Worm (Caenorhabditis elegans): Measurements from ENCODE around the gene Y116A8B.4.

The Y116A8B.4 gene

DNA sequence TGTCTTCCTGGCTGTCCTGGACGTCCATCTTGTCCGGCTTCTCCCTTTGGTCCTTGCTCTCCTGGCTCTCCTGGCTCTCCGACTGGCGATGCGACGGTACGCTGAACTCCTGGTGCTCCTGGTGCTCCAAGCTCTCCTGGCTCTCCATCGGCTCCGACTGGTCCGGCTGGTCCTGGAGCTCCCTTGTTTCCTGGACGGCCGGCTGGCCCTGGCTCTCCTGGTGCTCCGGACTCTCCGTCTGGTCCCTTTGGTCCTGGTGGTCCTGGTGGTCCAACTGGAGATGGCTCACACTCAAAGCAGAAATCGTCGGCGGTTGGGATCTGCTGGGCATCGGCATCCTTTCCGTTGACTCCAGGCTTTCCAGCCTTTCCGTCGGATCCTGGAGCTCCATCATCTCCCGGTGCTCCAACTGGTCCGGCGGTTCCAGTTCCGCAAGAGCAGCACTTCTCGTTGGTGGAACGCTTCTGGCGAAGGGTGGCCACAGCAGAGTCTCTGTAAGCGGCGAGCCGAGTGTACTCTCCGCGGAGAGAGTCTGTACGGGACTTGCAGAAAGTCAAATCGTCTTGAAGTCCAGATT is 40.5 kb upstream of the Y116A8B.4 start:
- TF ChIP-seq hmg-1.2 (GFP tag; IDR thresholded peaks at IDR 0.05) (no peak), zfh-2 (GFP tag; conservative IDR thresholded peaks at IDR 0.05) (peak; percentile 91), nhr-80 (tag; optimal IDR thresholded peaks at IDR 0.05) (no peak), fkh-3 (tag; optimal IDR thresholded peaks at IDR 0.05) (no peak), egrh-3 (GFP tag; IDR thresholded peaks at IDR 0.05) (peak; percentile 96), nhr-179 (tag; optimal IDR thresholded peaks at IDR 0.05) (peak; percentile 39)

DNA sequence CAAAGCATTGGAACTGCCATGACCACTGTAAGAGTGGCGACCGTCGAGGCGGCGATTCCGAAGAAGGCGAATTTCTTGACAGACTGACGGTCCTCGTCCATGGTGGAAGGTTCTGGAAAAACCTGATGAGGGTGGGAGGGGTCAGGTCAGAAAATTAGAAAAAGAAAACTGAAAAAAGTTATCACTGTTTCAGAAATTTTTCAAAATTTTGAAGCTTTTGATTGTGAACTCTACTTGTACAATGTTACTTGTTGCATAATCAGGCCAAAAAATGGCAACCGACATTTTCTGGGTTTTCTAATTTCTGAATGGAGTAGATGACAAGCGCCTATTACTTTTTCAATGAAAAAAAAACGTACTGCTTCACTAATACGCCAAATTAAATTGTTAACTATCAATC is 39.9 kb upstream of the Y116A8B.4 start, which contains the start of gene col-138:
Gene col-138 (minus strand): TSS at position 101 of the 400 bp plus-strand sequence.
- TF ChIP-seq madf-8 (GFP tag; conservative IDR thresholded peaks at IDR 0.05) (no peak), dox-1 (GFP tag; IDR thresholded peaks at IDR 0.05) (no peak), dpff-1 (tag; optimal IDR thresholded peaks at IDR 0.05) (no peak), bed-2 (GFP tag; IDR thresholded peaks at IDR 0.05) (no peak), rcor-1 (GFP tag; IDR thresholded peaks at IDR 0.05) (no peak), fkh-3 (tag; optimal IDR thresholded peaks at IDR 0.05) (no peak), F49E8.2 (tag; optimal IDR thresholded peaks at IDR 0.05; ENCODE audit: insufficient read depth) (no peak), let-607 (tag; optimal IDR thresholded peaks at IDR 0.05) (no peak), lin-26 (GFP tag; IDR thresholded peaks at IDR 0.05) (no peak), F22D6.2 (tag; optimal IDR thresholded peaks at IDR 0.05) (no peak), ets-4 (GFP tag; optimal IDR thresholded peaks at IDR 0.05) (no peak), snpc-4 (GFP tag; optimal IDR thresholded peaks at IDR 0.05) (no peak), snpc-4 (tag; optimal IDR thresholded peaks at IDR 0.05) (no peak), ztf-22 (GFP tag; optimal IDR thresholded peaks at IDR 0.05) (no peak), madf-6 (GFP tag; IDR thresholded peaks at IDR 0.05) (no peak), him-1 (tag; optimal IDR thresholded peaks at IDR 0.05) (no peak), athp-1 (tag; optimal IDR thresholded peaks at IDR 0.05) (no peak), F37B4.10 (GFP tag; IDR thresholded peaks at IDR 0.05) (no peak), sdz-38 (tag; optimal IDR thresholded peaks at IDR 0.05) (no peak), Y56A3A.18 (GFP tag; IDR thresholded peaks at IDR 0.05) (no peak), attf-3 (GFP tag; conservative IDR thresholded peaks at IDR 0.05) (no peak)

DNA sequence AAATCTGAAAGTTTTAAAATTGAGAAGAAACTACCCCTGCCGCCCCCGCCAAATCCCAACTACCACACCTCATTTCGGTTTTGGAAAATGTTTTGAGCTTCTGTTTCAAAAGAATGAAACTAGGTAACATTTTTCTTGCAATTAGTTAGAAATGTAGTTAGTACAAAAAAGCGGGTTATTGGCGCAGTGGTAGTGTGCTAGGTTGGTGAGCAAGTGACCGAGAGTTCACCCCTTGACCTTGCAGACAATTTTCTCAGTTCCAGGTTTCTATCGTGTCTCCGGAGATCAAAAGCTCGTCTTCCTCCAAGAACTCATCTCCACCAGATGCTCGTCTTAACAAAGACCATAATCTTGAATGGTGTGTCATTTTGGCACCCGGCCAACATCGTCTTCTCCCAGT is 34.4 kb upstream of the Y116A8B.4 start:
- TF ChIP-seq lin-26 (GFP tag; IDR thresholded peaks at IDR 0.05), result no peak
- peak; percentile 59 for TF ChIP-seq tbp1 (GFP tag; optimal IDR thresholded peaks at IDR 0.05)
- TF ChIP-seq him-1 (tag; optimal IDR thresholded peaks at IDR 0.05), result no peak
- TF ChIP-seq mxl-1 (tag; optimal IDR thresholded peaks at IDR 0.05), result no peak
- peak; percentile 26 for TF ChIP-seq rpc-1 (optimal IDR thresholded peaks at IDR 0.05)
- peak; percentile 63 for TF ChIP-seq rpc-1 (tag; optimal IDR thresholded peaks at IDR 0.05)
- no peak for TF ChIP-seq hlh-26 (GFP tag; conservative IDR thresholded peaks at IDR 0.05)
- TF ChIP-seq nhr-27 (tag; optimal IDR thresholded peaks at IDR 0.05), result no peak
- no peak for TF ChIP-seq snpc-4 (GFP tag; optimal IDR thresholded peaks at IDR 0.05)
- peak in 3 of 4 experiments; percentile 49 to 69 (median 67) for TF ChIP-seq snpc-4 (tag; optimal IDR thresholded peaks at IDR 0.05)

DNA sequence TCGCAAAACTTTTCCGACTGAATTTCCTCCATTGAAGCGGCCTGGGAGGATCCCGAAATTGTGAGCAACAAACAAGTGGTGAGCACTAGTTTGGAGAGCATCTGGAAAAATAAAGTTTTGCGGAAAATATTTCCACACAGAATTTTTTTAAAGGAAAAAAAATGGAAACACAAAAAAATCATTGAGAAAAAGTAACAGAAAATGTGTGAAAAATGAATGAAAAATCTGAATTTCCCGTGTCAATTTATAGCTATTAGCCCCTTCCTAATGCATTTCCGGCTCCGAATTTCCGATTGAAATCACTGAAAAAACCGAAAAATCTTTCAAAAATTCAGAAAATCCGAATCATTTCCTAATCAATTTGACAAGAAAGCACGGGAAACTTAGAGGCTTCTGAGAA is 31.8 kb upstream of the Y116A8B.4 start, which contains the start of gene flp-17:
Gene flp-17 (minus strand): TSS at position 101 of the 400 bp plus-strand sequence.
- TF ChIP-seq B0336.3 (GFP tag; IDR thresholded peaks at IDR 0.05), result no peak
- no peak for TF ChIP-seq lin-26 (GFP tag; IDR thresholded peaks at IDR 0.05)
- no peak for TF ChIP-seq F57C9.4 (tag; optimal IDR thresholded peaks at IDR 0.05)
- no peak for TF ChIP-seq lir-1 (GFP tag; conservative IDR thresholded peaks at IDR 0.05)
- TF ChIP-seq zfh-2 (GFP tag; conservative IDR thresholded peaks at IDR 0.05), result no peak
- no peak for TF ChIP-seq F37B4.10 (GFP tag; IDR thresholded peaks at IDR 0.05)
- TF ChIP-seq F57A8.1 (GFP tag; optimal IDR thresholded peaks at IDR 0.05), result no peak
- TF ChIP-seq C06A6.2 (GFP tag; conservative IDR thresholded peaks at IDR 0.05), result no peak
- TF ChIP-seq bed-2 (GFP tag; IDR thresholded peaks at IDR 0.05), result no peak
- TF ChIP-seq hmg-20 (GFP tag; IDR thresholded peaks at IDR 0.05), result no peak
- no peak for TF ChIP-seq hmg-1.2 (GFP tag; IDR thresholded peaks at IDR 0.05)
- no peak for TF ChIP-seq lsl-1 (GFP tag; optimal IDR thresholded peaks at IDR 0.05)
- no peak for TF ChIP-seq lsy-27 (tag; optimal IDR thresholded peaks at IDR 0.05; ENCODE audit: borderline replicate concordance, insufficient read depth)

All from whole organism, young adult.